Worm (Caenorhabditis elegans) whole organism, L4 larva: ENCODE results near the gene pfk-1.2.

ENCODE experiments used
- F10B5.3 ChIP-seq: sonication (generic microtip); optimal IDR thresholded peaks from 2 replicates; lab custom pipeline; 2016; ENCODE audit warnings: mild to moderate bottlenecking, missing genetic modification characterization, missing compliant biosample characterization
- F26F4.8 ChIP-seq: fragments of 200-800 bp; sonication (Bioruptor generic); conservative IDR thresholded peaks from 2 replicates; pipeline ENCODE4 v1.3.6; 2022; ENCODE audit warnings: missing genetic modification characterization, missing compliant biosample characterization
- F49E8.2 ChIP-seq: sonication (generic microtip); optimal IDR thresholded peaks from 2 replicates; lab custom pipeline; 2016; ENCODE audit warnings: missing compliant biosample characterization, mild to moderate bottlenecking, missing genetic modification characterization, borderline replicate concordance
- R02D3.7 ChIP-seq: fragments of 150-350 bp; sonication (generic microtip); optimal IDR thresholded peaks from 3 replicates; lab custom pipeline; 2014; ENCODE audit warnings: missing biosample characterization, missing genetic modification characterization
- T20F7.1 ChIP-seq: fragments of 200-800 bp; sonication (Bioruptor generic); optimal IDR thresholded peaks from 2 replicates; lab custom pipeline; 2018; ENCODE audit warnings: mild to moderate bottlenecking, missing genetic modification characterization, missing compliant biosample characterization
- T26A8.4 ChIP-seq: fragments of 200-800 bp; sonication (Bioruptor generic); IDR thresholded peaks from 2 replicates; pipeline ENCODE4 v1.3.6; 2022; ENCODE audit warnings: missing genetic modification characterization, missing compliant biosample characterization
- Y105C5A.15 ChIP-seq: fragments of 200-800 bp; sonication (Bioruptor generic); IDR thresholded peaks from 2 replicates; pipeline ENCODE4 v1.3.6; 2022; ENCODE audit warnings: missing genetic modification characterization, missing compliant biosample characterization
- aly-2 ChIP-seq: sonication (generic microtip); optimal IDR thresholded peaks from 2 replicates; lab custom pipeline; 2018; ENCODE audit warnings: missing biosample characterization, missing genetic modification characterization
- ama-1 ChIP-seq: fragments of 150-350 bp; optimal IDR thresholded peaks from 2 replicates; lab custom pipeline; 2014; ENCODE audit warnings: inconsistent platforms, mixed read lengths
- arid-1 ChIP-seq: fragments of 200-800 bp; sonication (Bioruptor generic); conservative IDR thresholded peaks from 2 replicates; pipeline ENCODE4 v1.3.6; 2022; ENCODE audit warnings: missing genetic modification reagents, missing genetic modification characterization, missing compliant biosample characterization
- ceh-32 ChIP-seq: sonication (generic microtip); optimal IDR thresholded peaks from 2 replicates; lab custom pipeline; 2016; ENCODE audit warnings: mild to moderate bottlenecking, missing genetic modification characterization, missing compliant biosample characterization; ENCODE audit not compliant: poor library complexity
- ces-1 ChIP-seq: fragments of 150-350 bp; sonication (generic microtip); optimal IDR thresholded peaks from 4 replicates; lab custom pipeline; 2014; ENCODE audit warnings: missing biosample characterization, missing genetic modification reagents, missing genetic modification characterization
- cey-2 ChIP-seq: sonication (generic microtip); optimal IDR thresholded peaks from 3 replicates; lab custom pipeline; 2017; ENCODE audit warnings: missing genetic modification characterization, mild to moderate bottlenecking, missing compliant biosample characterization, antibody characterized with exemption, borderline replicate concordance; ENCODE audit not compliant: insufficient read depth
- ctbp-1 ChIP-seq: fragments of 200-800 bp; sonication (Bioruptor generic); IDR thresholded peaks from 2 replicates; pipeline ENCODE4 v1.3.6; 2022; ENCODE audit warnings: missing genetic modification reagents, missing genetic modification characterization, missing compliant biosample characterization
- dpl-1 ChIP-seq: fragments of 150-350 bp; optimal IDR thresholded peaks from 2 replicates; lab custom pipeline; 2014; ENCODE audit warnings: missing biosample characterization, missing genetic modification reagents, missing genetic modification characterization
- dve-1 ChIP-seq: sonication (generic microtip); optimal IDR thresholded peaks from 2 replicates; lab custom pipeline; 2017; ENCODE audit warnings: antibody characterized with exemption, mild to moderate bottlenecking, missing genetic modification characterization, missing compliant biosample characterization; ENCODE audit not compliant: insufficient read depth
- egl-27 ChIP-seq: sonication (generic microtip); optimal IDR thresholded peaks from 3 replicates; lab custom pipeline; 2017; ENCODE audit warnings: missing biosample characterization, missing genetic modification reagents, missing genetic modification characterization
- gei-8 ChIP-seq: fragments of 200-800 bp; sonication (Bioruptor generic); optimal IDR thresholded peaks from 2 replicates; lab custom pipeline; 2018; ENCODE audit warnings: mild to moderate bottlenecking, missing genetic modification characterization, missing compliant biosample characterization
- hif-1 ChIP-seq, 2 experiments: sonication (generic microtip); optimal IDR thresholded peaks; 2 replicates each; lab custom pipeline; 2016 to 2017; ENCODE audit warnings: missing compliant biosample characterization in 2 of 2, missing genetic modification characterization in 2 of 2, missing genetic modification reagents in 2 of 2, missing genotype in 2 of 2, mild to moderate bottlenecking in 1 of 2
- hlh-11 ChIP-seq: fragments of 200-800 bp; sonication (Bioruptor generic); optimal IDR thresholded peaks from 2 replicates; lab custom pipeline; 2018; ENCODE audit warnings: mild to moderate bottlenecking, missing genetic modification characterization, missing compliant biosample characterization
- hmg-1.1 ChIP-seq: fragments of 200-800 bp; sonication (Bioruptor generic); IDR thresholded peaks from 2 replicates; pipeline ENCODE4 v1.3.6; 2022; ENCODE audit warnings: missing genetic modification reagents, missing genetic modification characterization, missing compliant biosample characterization
- lsy-2 ChIP-seq, 2 experiments: fragments of 150-350 bp in 1 of 2; sonication (generic microtip) in 1 of 2; optimal IDR thresholded peaks; 2 replicates each; lab custom pipeline; 2014 to 2017; ENCODE audit warnings: missing biosample characterization in 2 of 2, missing genetic modification characterization in 2 of 2
- madf-9 ChIP-seq: fragments of 200-800 bp; sonication (Bioruptor generic); conservative IDR thresholded peaks from 2 replicates; pipeline ENCODE4 v1.3.6; 2022; ENCODE audit warnings: missing genetic modification reagents, missing genetic modification characterization, missing compliant biosample characterization
- mdt-29 ChIP-seq: fragments of 200-800 bp; sonication (Bioruptor generic); IDR thresholded peaks from 2 replicates; pipeline ENCODE4 v1.3.6; 2022; ENCODE audit warnings: missing genetic modification reagents, missing genetic modification characterization, missing compliant biosample characterization
- mep-1 ChIP-seq: fragments of 150-350 bp; sonication (generic microtip); optimal IDR thresholded peaks from 3 replicates; lab custom pipeline; 2014; ENCODE audit warnings: missing biosample characterization, missing genetic modification characterization
- mes-2 ChIP-seq: sonication (generic microtip); optimal IDR thresholded peaks from 2 replicates; lab custom pipeline; 2016; ENCODE audit warnings: missing genotype, mild to moderate bottlenecking, missing genetic modification characterization, missing compliant biosample characterization; ENCODE audit not compliant: poor library complexity, severe bottlenecking
- mxl-2 ChIP-seq: fragments of 200-800 bp; sonication (Bioruptor generic); conservative IDR thresholded peaks from 2 replicates; pipeline ENCODE4 v1.3.6; 2022; ENCODE audit warnings: missing genetic modification reagents, missing genetic modification characterization, missing compliant biosample characterization
- nhr-10 ChIP-seq: fragments of 150-350 bp; optimal IDR thresholded peaks from 2 replicates; lab custom pipeline; 2014; ENCODE audit warnings: missing biosample characterization, missing genetic modification characterization
- nhr-102 ChIP-seq: sonication (generic microtip); optimal IDR thresholded peaks from 2 replicates; lab custom pipeline; 2016; ENCODE audit warnings: mild to moderate bottlenecking, missing genetic modification characterization, moderate library complexity, missing compliant biosample characterization
- nhr-11 ChIP-seq: fragments of 150-350 bp; optimal IDR thresholded peaks from 2 replicates; lab custom pipeline; 2014; ENCODE audit warnings: missing biosample characterization, missing genetic modification characterization
- nhr-25 ChIP-seq: sonication (generic microtip); optimal IDR thresholded peaks from 2 replicates; lab custom pipeline; 2017; ENCODE audit warnings: missing genetic modification characterization, mild to moderate bottlenecking, missing compliant biosample characterization, antibody characterized with exemption, moderate library complexity, borderline replicate concordance; ENCODE audit not compliant: insufficient read depth
- nhr-28 ChIP-seq: fragments of 150-350 bp; optimal IDR thresholded peaks from 2 replicates; lab custom pipeline; 2014; ENCODE audit warnings: missing biosample characterization, missing genetic modification characterization
- nhr-42 ChIP-seq: fragments of 200-800 bp; sonication (Bioruptor generic); IDR thresholded peaks from 2 replicates; pipeline ENCODE4 v1.3.6; 2022; ENCODE audit warnings: missing genetic modification characterization, missing compliant biosample characterization
- nhr-6 ChIP-seq: fragments of 150-350 bp; optimal IDR thresholded peaks from 2 replicates; lab custom pipeline; 2014; ENCODE audit warnings: missing biosample characterization, missing genetic modification characterization
- pha-4 ChIP-seq, 2 experiments: fragments of 150-350 bp in 1 of 2; fragments of 200-800 bp in 1 of 2; sonication (Bioruptor generic) in 1 of 2; IDR thresholded peaks in 1 of 2; optimal IDR thresholded peaks in 1 of 2; 2 replicates each; pipeline versions ENCODE4 v1.3.6 to Lab custom; 2014 to 2022; ENCODE audit warnings: missing genetic modification characterization in 2 of 2, missing genetic modification reagents in 2 of 2, missing biosample characterization in 1 of 2, missing compliant biosample characterization in 1 of 2
- pqm-1 ChIP-seq: sonication (generic microtip); optimal IDR thresholded peaks from 2 replicates; lab custom pipeline; 2017; ENCODE audit warnings: missing biosample characterization, missing genetic modification characterization
- saeg-2 ChIP-seq: fragments of 200-800 bp; sonication (Bioruptor generic); IDR thresholded peaks from 2 replicates; pipeline ENCODE4 v1.3.6; 2022; ENCODE audit warnings: missing genetic modification reagents, missing genetic modification characterization, missing compliant biosample characterization
- set-16 ChIP-seq: fragments of 200-800 bp; sonication (Bioruptor generic); IDR thresholded peaks from 2 replicates; pipeline ENCODE4 v1.3.6; 2022; ENCODE audit warnings: missing genetic modification reagents, missing genetic modification characterization, missing compliant biosample characterization
- skn-1 ChIP-seq: fragments of 150-350 bp; optimal IDR thresholded peaks from 2 replicates; lab custom pipeline; 2014; ENCODE audit warnings: missing biosample characterization, missing genetic modification characterization
- spr-1 ChIP-seq: sonication (generic microtip); optimal IDR thresholded peaks from 2 replicates; lab custom pipeline; 2016; ENCODE audit warnings: mild to moderate bottlenecking, missing genetic modification characterization, missing compliant biosample characterization
- tag-97 ChIP-seq: fragments of 200-800 bp; sonication (Bioruptor generic); IDR thresholded peaks from 2 replicates; pipeline ENCODE4 v1.3.6; 2022; ENCODE audit warnings: missing genetic modification characterization, missing compliant biosample characterization
- unc-130 ChIP-seq: sonication (generic microtip); optimal IDR thresholded peaks from 2 replicates; lab custom pipeline; 2016; ENCODE audit warnings: missing genetic modification reagents, missing genetic modification characterization, missing compliant biosample characterization
- zip-2 ChIP-seq: fragments of 150-350 bp; optimal IDR thresholded peaks from 2 replicates; lab custom pipeline; 2014; ENCODE audit warnings: missing biosample characterization, missing genetic modification characterization

Gene pfk-1.2

ce11 chrV:9544176-9544632, 12.6 kb downstream of the pfk-1.2 start, which contains the start of gene mdf-1 (continued):
- TF ChIP-seq pha-4 (GFP tag; IDR thresholded peaks at IDR 0.05; lab: Robert Waterston, UW) (0 out of 2 replicates have a peak, but pooled peaks have one; percentile 43), pha-4 (tag; optimal IDR thresholded peaks at IDR 0.05; lab: Kevin White, UChicago) (peak; percentile 38), hmg-1.1 (GFP tag; lab: Robert Waterston, UW) (peak; percentile 45; the same call in 1 of the 2 replicates), dpl-1 (peak; percentile 91), tag-97 (GFP tag; lab: Robert Waterston, UW) (no peak), T26A8.4 (GFP tag; lab: Robert Waterston, UW) (peak; percentile 60; the same call in 1 of the 2 replicates), Y105C5A.15 (GFP tag; lab: Robert Waterston, UW) (no peak), nhr-28 (peak; percentile 48), mxl-2 (no peak), ctbp-1 (GFP tag; lab: Robert Waterston, UW) (no peak), hlh-11 (tag; lab: Kevin White, UChicago) (peak; percentile 64), nhr-10 (tag; lab: Kevin White, UChicago) (peak; percentile 5), mdt-29 (GFP tag; lab: Robert Waterston, UW) (no peak), egl-27 (tag; lab: Kevin White, UChicago) (no peak), ces-1 (GFP tag; lab: Kevin White, UChicago) (no peak), nhr-25 (tag; lab: Kevin White, UChicago) (no peak), spr-1 (tag; lab: Kevin White, UChicago) (peak; percentile 47), nhr-11 (tag; lab: Kevin White, UChicago) (peak; percentile 26), F26F4.8 (GFP tag; lab: Robert Waterston, UW) (no peak), mes-2 (tag; lab: Kevin White, UChicago) (peak; percentile 91), zip-2 (tag; lab: Kevin White, UChicago) (no peak), gei-8 (GFP tag; lab: Kevin White, UChicago) (no peak), cey-2 (tag; lab: Kevin White, UChicago) (no peak), hif-1 (tag; optimal IDR thresholded peaks at IDR 0.05; lab: Kevin White, UChicago) (peak in 1 of 2 experiments; percentile 33), nhr-42 (GFP tag; lab: Robert Waterston, UW) (no peak), T20F7.1 (GFP tag; lab: Kevin White, UChicago) (peak; percentile 63), arid-1 (GFP tag; lab: Robert Waterston, UW) (peak; percentile 36), saeg-2 (no peak), nhr-102 (no peak), unc-130 (GFP tag; lab: Kevin White, UChicago) (no peak), ceh-32 (tag; lab: Kevin White, UChicago) (no peak), nhr-6 (peak; percentile 48), F49E8.2 (tag; lab: Kevin White, UChicago) (no peak), set-16 (GFP tag; lab: Robert Waterston, UW) (no peak), skn-1 (tag; lab: Kevin White, UChicago) (no peak), lsy-2 (tag; optimal IDR thresholded peaks at IDR 0.05; lab: Kevin White, UChicago) (peak; percentile 21 to 86), madf-9 (peak; percentile 38; the same call in 1 of the 2 replicates), aly-2 (tag; lab: Kevin White, UChicago) (no peak), R02D3.7 (tag; lab: Kevin White, UChicago) (no peak), ama-1 (lab: Kevin White, UChicago) (peak; percentile 84), F10B5.3 (tag; lab: Kevin White, UChicago) (no peak), dve-1 (peak; percentile 75), pqm-1 (tag; lab: Kevin White, UChicago) (no peak), mep-1 (peak; percentile 90)
